Fruit fly (Drosophila melanogaster): ENCODE data around the gene Spt6.

Spt6 gene

dm6 chrX:6260900-6261299 lies 6.7 kb upstream of the Spt6 start, which contains the start of gene Josd:
Josd (plus strand) TSS chrX:6261169.
- TF ChIP-seq EcR (GFP tag; optimal IDR thresholded peaks at IDR 0.05): no peak

dm6 chrX:6263614-6264130 lies 3.9 kb upstream of the Spt6 start:
- TF ChIP-seq rn (GFP tag; IDR thresholded peaks at IDR 0.05): 0 out of 2 replicates have a peak, but pooled peaks have one; percentile 15
- peak; percentile 39 for TF ChIP-seq CG9948 (tag; optimal IDR thresholded peaks at IDR 0.05)
- TF ChIP-seq CG34367 (tag; optimal IDR thresholded peaks at IDR 0.05): peak; percentile 16
- TF ChIP-seq D1 (tag; optimal IDR thresholded peaks at IDR 0.05): no peak
- peak; percentile 14 for TF ChIP-seq Pif1A (GFP tag; optimal IDR thresholded peaks at IDR 0.05)
- TF ChIP-seq gl (tag; optimal IDR thresholded peaks at IDR 0.05): no peak
- no peak for TF ChIP-seq CG12605 (GFP tag; IDR thresholded peaks at IDR 0.05)
- no peak for TF ChIP-seq CG13204 (GFP tag; optimal IDR thresholded peaks at IDR 0.05)
- TF ChIP-seq CG32121 (GFP tag; IDR thresholded peaks at IDR 0.05): peak; percentile 69
- peak; percentile 32 for TF ChIP-seq CG15710 (tag; optimal IDR thresholded peaks at IDR 0.05)
- no peak for TF ChIP-seq CG4496 (GFP tag; IDR thresholded peaks at IDR 0.05)
- TF ChIP-seq CG10348 (GFP tag; IDR thresholded peaks at IDR 0.05): no peak
- TF ChIP-seq CG8159 (tag; optimal IDR thresholded peaks at IDR 0.05): peak; percentile 32
- TF ChIP-seq CG17806 (tag; optimal IDR thresholded peaks at IDR 0.05): peak; percentile 21
- no peak for TF ChIP-seq EcR (GFP tag; optimal IDR thresholded peaks at IDR 0.05)
- no peak for TF ChIP-seq CG14655 (GFP tag; optimal IDR thresholded peaks at IDR 0.05)
- peak; percentile 57 for TF ChIP-seq CG8301 (tag; optimal IDR thresholded peaks at IDR 0.05)
- no peak for TF ChIP-seq Pif1B (GFP tag; optimal IDR thresholded peaks at IDR 0.05)
- TF ChIP-seq Snoo (tag; optimal IDR thresholded peaks at IDR 0.05): no peak
- peak; percentile 25; the same call in 1 of the 2 replicates for TF ChIP-seq Ets98B (GFP tag; IDR thresholded peaks at IDR 0.05)
- TF ChIP-seq fd96Ca (GFP tag; IDR thresholded peaks at IDR 0.05): 0 out of 3 replicates have a peak, but pooled peaks have one; percentile 48

dm6 chrX:6264456-6264855 lies 3.1 kb upstream of the Spt6 start:
- TF ChIP-seq rn (GFP tag; IDR thresholded peaks at IDR 0.05) (no peak), gl (tag; optimal IDR thresholded peaks at IDR 0.05) (no peak), Snoo (tag; optimal IDR thresholded peaks at IDR 0.05) (no peak), CG12605 (GFP tag; IDR thresholded peaks at IDR 0.05) (no peak), fd96Ca (GFP tag; IDR thresholded peaks at IDR 0.05) (no peak), EcR (GFP tag; optimal IDR thresholded peaks at IDR 0.05) (no peak), CG13204 (GFP tag; optimal IDR thresholded peaks at IDR 0.05) (no peak), CG15710 (tag; optimal IDR thresholded peaks at IDR 0.05) (no peak), CG9948 (tag; optimal IDR thresholded peaks at IDR 0.05) (no peak), D1 (tag; optimal IDR thresholded peaks at IDR 0.05) (no peak), CG8159 (tag; optimal IDR thresholded peaks at IDR 0.05) (no peak), CG8301 (tag; optimal IDR thresholded peaks at IDR 0.05) (no peak), Pif1A (GFP tag; optimal IDR thresholded peaks at IDR 0.05) (no peak), CG17806 (tag; optimal IDR thresholded peaks at IDR 0.05) (no peak), CG34367 (tag; optimal IDR thresholded peaks at IDR 0.05) (no peak), CG4496 (GFP tag; IDR thresholded peaks at IDR 0.05) (no peak), CG14655 (GFP tag; optimal IDR thresholded peaks at IDR 0.05) (no peak), CG32121 (GFP tag; IDR thresholded peaks at IDR 0.05) (no peak), CG10348 (GFP tag; IDR thresholded peaks at IDR 0.05) (no peak), Pif1B (GFP tag; optimal IDR thresholded peaks at IDR 0.05) (no peak)

DNA sequence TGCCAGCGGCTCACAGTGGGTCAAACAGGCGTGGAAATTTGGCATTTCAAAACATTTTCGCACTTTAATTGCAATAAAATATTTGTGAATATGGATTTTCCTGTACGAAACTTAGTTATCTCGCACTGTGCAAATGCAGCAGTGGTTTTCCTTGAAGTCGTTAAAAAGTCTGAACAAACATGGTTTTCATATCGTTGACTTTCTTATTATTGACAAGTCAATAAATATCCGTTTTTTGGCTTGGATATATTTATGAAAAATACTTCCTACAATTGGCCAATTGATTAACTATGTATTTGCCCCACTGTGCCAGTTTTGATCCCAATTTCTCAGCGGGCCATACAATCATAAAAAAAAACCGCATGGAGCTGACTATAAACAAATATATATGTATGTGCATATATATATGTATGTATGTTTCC lies 2.1 kb upstream of the Spt6 start:
- TF ChIP-seq CG12605 (GFP tag; IDR thresholded peaks at IDR 0.05) (peak; percentile 85), CG9948 (tag; optimal IDR thresholded peaks at IDR 0.05) (peak; percentile 89), CG15710 (tag; optimal IDR thresholded peaks at IDR 0.05) (peak; percentile 86), Ets98B (GFP tag; IDR thresholded peaks at IDR 0.05) (peak; percentile 88), rn (GFP tag; IDR thresholded peaks at IDR 0.05) (peak; percentile 75; the same call in 1 of the 2 replicates), fd96Ca (GFP tag; IDR thresholded peaks at IDR 0.05) (peak; percentile 96), D1 (tag; optimal IDR thresholded peaks at IDR 0.05) (no peak), CG8159 (tag; optimal IDR thresholded peaks at IDR 0.05) (peak; percentile 88), CG8301 (tag; optimal IDR thresholded peaks at IDR 0.05) (peak; percentile 89), CG17806 (tag; optimal IDR thresholded peaks at IDR 0.05) (peak; percentile 84), CG4496 (GFP tag; IDR thresholded peaks at IDR 0.05) (peak; percentile 92), CG13204 (GFP tag; optimal IDR thresholded peaks at IDR 0.05) (peak; percentile 52), CG32121 (GFP tag; IDR thresholded peaks at IDR 0.05) (peak; percentile 95), Snoo (tag; optimal IDR thresholded peaks at IDR 0.05) (peak; percentile 85), Pif1A (GFP tag; optimal IDR thresholded peaks at IDR 0.05) (peak; percentile 96), EcR (GFP tag; optimal IDR thresholded peaks at IDR 0.05) (no peak), CG34367 (tag; optimal IDR thresholded peaks at IDR 0.05) (peak; percentile 84), Pif1B (GFP tag; optimal IDR thresholded peaks at IDR 0.05) (peak; percentile 91), CG14655 (GFP tag; optimal IDR thresholded peaks at IDR 0.05) (peak; percentile 93), gl (tag; optimal IDR thresholded peaks at IDR 0.05) (peak; percentile 59), CG10348 (GFP tag; IDR thresholded peaks at IDR 0.05) (peak; percentile 82)

dm6 chrX:6266092-6266491 lies 1.5 kb upstream of the Spt6 start:
- TF ChIP-seq D1 (tag; optimal IDR thresholded peaks at IDR 0.05) (no peak), CG4496 (GFP tag; IDR thresholded peaks at IDR 0.05) (peak; percentile 31; the same call in 1 of the 3 replicates)

DNA sequence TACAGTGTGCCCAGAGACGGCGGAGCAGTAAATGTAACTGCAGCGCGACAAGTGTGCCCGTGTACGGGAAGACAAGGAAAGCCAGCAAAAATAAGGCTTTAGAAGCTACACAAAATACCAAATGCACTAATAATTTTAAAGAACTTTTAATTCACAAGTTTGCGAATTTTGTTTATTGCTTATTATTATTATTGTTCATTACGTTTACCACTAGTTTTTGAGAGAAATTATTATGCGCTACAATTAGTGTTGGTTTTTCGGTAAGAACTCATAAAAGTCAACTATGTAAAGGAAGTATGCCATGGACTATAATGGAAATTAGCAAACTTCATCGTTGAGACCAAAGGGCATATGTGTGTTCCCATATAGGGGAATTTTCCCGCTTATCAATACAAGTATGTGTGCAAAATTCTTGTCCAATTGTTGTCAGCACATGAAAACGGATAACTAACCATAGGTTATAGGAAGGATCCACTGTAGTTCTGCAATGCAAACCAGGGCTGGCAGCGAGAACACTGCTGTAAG lies 348 bp upstream of the Spt6 start, which contains the start of gene schlank:
Gene schlank (minus strand): TSS at position 42 of the 525 bp plus-strand sequence.
- peak; percentile 82 for TF ChIP-seq CG4496 (GFP tag; IDR thresholded peaks at IDR 0.05)
- TF ChIP-seq CG32121 (GFP tag; IDR thresholded peaks at IDR 0.05): peak; percentile 64
- TF ChIP-seq CG12605 (GFP tag; IDR thresholded peaks at IDR 0.05): no peak
- no peak for TF ChIP-seq D1 (tag; optimal IDR thresholded peaks at IDR 0.05)
- no peak for TF ChIP-seq EcR (GFP tag; optimal IDR thresholded peaks at IDR 0.05)
- 0 out of 2 replicates have a peak, but pooled peaks have one; percentile 31 for TF ChIP-seq rn (GFP tag; IDR thresholded peaks at IDR 0.05)
- TF ChIP-seq gl (tag; optimal IDR thresholded peaks at IDR 0.05): no peak
- no peak for TF ChIP-seq CG13204 (GFP tag; optimal IDR thresholded peaks at IDR 0.05)
- peak; percentile 8 for TF ChIP-seq CG9948 (tag; optimal IDR thresholded peaks at IDR 0.05)
- no peak for TF ChIP-seq CG14655 (GFP tag; optimal IDR thresholded peaks at IDR 0.05)
- TF ChIP-seq CG8301 (tag; optimal IDR thresholded peaks at IDR 0.05): peak; percentile 39
- peak; percentile 7 for TF ChIP-seq Snoo (tag; optimal IDR thresholded peaks at IDR 0.05)
- peak; percentile 65 for TF ChIP-seq Ets98B (GFP tag; IDR thresholded peaks at IDR 0.05)
- no peak for TF ChIP-seq Pif1A (GFP tag; optimal IDR thresholded peaks at IDR 0.05)
- TF ChIP-seq CG10348 (GFP tag; IDR thresholded peaks at IDR 0.05): no peak
- peak; percentile 28 for TF ChIP-seq CG34367 (tag; optimal IDR thresholded peaks at IDR 0.05)
- peak; percentile 28 for TF ChIP-seq CG17806 (tag; optimal IDR thresholded peaks at IDR 0.05)
- peak; percentile 63 for TF ChIP-seq CG8159 (tag; optimal IDR thresholded peaks at IDR 0.05)
- peak; percentile 43 for TF ChIP-seq CG15710 (tag; optimal IDR thresholded peaks at IDR 0.05)
- TF ChIP-seq fd96Ca (GFP tag; IDR thresholded peaks at IDR 0.05): peak; percentile 74; the same call in 2 of the 3 replicates
- no peak for TF ChIP-seq Pif1B (GFP tag; optimal IDR thresholded peaks at IDR 0.05)

All from whole organism, pupa.